Fruit fly (Drosophila melanogaster) whole organism, adult: ENCODE results near the gene CG32373.

ENCODE experiments used
- CG11617 ChIP-seq: fragments of 200-800 bp; sonication (Bioruptor generic); optimal IDR thresholded peaks from 2 replicates; lab custom pipeline; 2017; ENCODE audit warnings: mild to moderate bottlenecking, missing biosample characterization, missing genetic modification reagents, missing genetic modification characterization
- CG12768 ChIP-seq: fragments of 200-800 bp; sonication (Bioruptor generic); optimal IDR thresholded peaks from 2 replicates; lab custom pipeline; 2017; ENCODE audit warnings: missing biosample characterization, missing genetic modification characterization, mild to moderate bottlenecking, moderate library complexity, missing genetic modification reagents
- CG14711 ChIP-seq: fragments of 200-800 bp; sonication (Bioruptor generic); optimal IDR thresholded peaks from 2 replicates; lab custom pipeline; 2018; ENCODE audit warnings: missing biosample characterization, mild to moderate bottlenecking, missing genetic modification characterization, moderate library complexity
- CG1620 ChIP-seq: fragments of 200-800 bp; sonication (Bioruptor generic); optimal IDR thresholded peaks from 2 replicates; lab custom pipeline; 2016; ENCODE audit warnings: missing biosample characterization, missing genetic modification characterization
- CG33017 ChIP-seq: fragments of 200-800 bp; sonication (Bioruptor generic); optimal IDR thresholded peaks from 2 replicates; lab custom pipeline; 2018; ENCODE audit warnings: missing biosample characterization, mild to moderate bottlenecking, missing genetic modification characterization, moderate library complexity
- CG5204 ChIP-seq: fragments of 200-800 bp; sonication (Bioruptor generic); optimal IDR thresholded peaks from 2 replicates; lab custom pipeline; 2016; ENCODE audit warnings: missing biosample characterization, missing genetic modification characterization
- CG7045 ChIP-seq: fragments of 200-800 bp; sonication (Bioruptor generic); optimal IDR thresholded peaks from 2 replicates; lab custom pipeline; 2017; ENCODE audit warnings: missing biosample characterization, mild to moderate bottlenecking, missing genetic modification characterization
- CG7101 ChIP-seq: fragments of 200-800 bp; sonication (Bioruptor generic); optimal IDR thresholded peaks from 2 replicates; lab custom pipeline; 2018; ENCODE audit warnings: missing biosample characterization, mild to moderate bottlenecking, missing genetic modification characterization, moderate library complexity
- Clk ChIP-seq: fragments of 200-800 bp; sonication (Bioruptor generic); optimal IDR thresholded peaks from 2 replicates; lab custom pipeline; 2017; ENCODE audit warnings: missing biosample characterization, missing genetic modification characterization
- Crg-1 ChIP-seq: fragments of 200-800 bp; sonication (Bioruptor generic); optimal IDR thresholded peaks from 2 replicates; lab custom pipeline; 2016; ENCODE audit warnings: missing biosample characterization, missing genetic modification characterization
- Hr96 ChIP-seq: fragments of 200-800 bp; sonication (Bioruptor generic); optimal IDR thresholded peaks from 2 replicates; lab custom pipeline; 2016; ENCODE audit warnings: missing biosample characterization, missing genetic modification characterization
- Mnt ChIP-seq: fragments of 200-800 bp; sonication (Bioruptor generic); optimal IDR thresholded peaks from 2 replicates; lab custom pipeline; 2016; ENCODE audit warnings: missing biosample characterization, mild to moderate bottlenecking, missing genetic modification characterization
- bab1 ChIP-seq: fragments of 200-800 bp; sonication (Bioruptor generic); optimal IDR thresholded peaks from 3 replicates; lab custom pipeline; 2019; ENCODE audit warnings: missing biosample characterization, mild to moderate bottlenecking, missing genetic modification characterization, moderate library complexity
- cic ChIP-seq: fragments of 200-800 bp; sonication (Bioruptor generic); optimal IDR thresholded peaks from 2 replicates; lab custom pipeline; 2017; ENCODE audit warnings: missing biosample characterization, mild to moderate bottlenecking, missing genetic modification characterization, moderate library complexity
- cnc ChIP-seq, 2 experiments: fragments of >200 bp; optimal IDR thresholded peaks; 2 replicates each; lab custom pipeline; 2017
- kay ChIP-seq: fragments of 200-800 bp; sonication (Bioruptor generic); peaks from one replicate; lab custom pipeline; 2016; ENCODE audit warnings: missing biosample characterization, missing genetic modification characterization, borderline replicate concordance
- ovo ChIP-seq: fragments of 200-800 bp; sonication (Bioruptor generic); optimal IDR thresholded peaks from 2 replicates; lab custom pipeline; 2016; ENCODE audit warnings: missing biosample characterization, missing genetic modification characterization
- pad ChIP-seq: fragments of 200-800 bp; sonication (Bioruptor generic); optimal IDR thresholded peaks from 3 replicates; lab custom pipeline; 2017; ENCODE audit warnings: missing biosample characterization, missing genetic modification characterization, mild to moderate bottlenecking, moderate library complexity, missing genetic modification reagents
- tj ChIP-seq: fragments of 200-800 bp; sonication (Bioruptor generic); optimal IDR thresholded peaks from 3 replicates; lab custom pipeline; 2017; ENCODE audit warnings: missing biosample characterization, mild to moderate bottlenecking, missing genetic modification characterization, moderate library complexity
- toe ChIP-seq: fragments of 200-800 bp; sonication (Bioruptor generic); optimal IDR thresholded peaks from 2 replicates; lab custom pipeline; 2016; ENCODE audit warnings: missing biosample characterization, missing genetic modification characterization

CG32373 gene

dm6 chr3L:7650248-7650647 lies at the start of gene CG32373:
CG32373 (plus strand) TSS chr3L:7650548.
- no peak for TF ChIP-seq CG5204 (GFP tag; lab: Kevin White, UChicago)
- no peak for TF ChIP-seq bab1 (GFP tag; lab: Kevin White, UChicago)
- TF ChIP-seq cnc (optimal IDR thresholded peaks at IDR 0.05; lab: Kevin White, UChicago) = no peak
- no peak for TF ChIP-seq CG7045 (GFP tag; lab: Kevin White, UChicago)
- TF ChIP-seq cic (GFP tag; lab: Kevin White, UChicago) = no peak
- peak; percentile 44 for TF ChIP-seq pad (GFP tag; lab: Kevin White, UChicago)
- no peak for TF ChIP-seq Mnt (GFP tag; lab: Kevin White, UChicago)
- no peak for TF ChIP-seq CG7101
- TF ChIP-seq Clk = no peak
- peak; percentile 77 for TF ChIP-seq ovo (GFP tag; lab: Kevin White, UChicago)
- TF ChIP-seq CG33017 (tag; lab: Kevin White, UChicago) = no peak
- no peak for TF ChIP-seq CG12768 (GFP tag; lab: Kevin White, UChicago)
- no peak for TF ChIP-seq tj
- no peak for TF ChIP-seq CG1620

DNA sequence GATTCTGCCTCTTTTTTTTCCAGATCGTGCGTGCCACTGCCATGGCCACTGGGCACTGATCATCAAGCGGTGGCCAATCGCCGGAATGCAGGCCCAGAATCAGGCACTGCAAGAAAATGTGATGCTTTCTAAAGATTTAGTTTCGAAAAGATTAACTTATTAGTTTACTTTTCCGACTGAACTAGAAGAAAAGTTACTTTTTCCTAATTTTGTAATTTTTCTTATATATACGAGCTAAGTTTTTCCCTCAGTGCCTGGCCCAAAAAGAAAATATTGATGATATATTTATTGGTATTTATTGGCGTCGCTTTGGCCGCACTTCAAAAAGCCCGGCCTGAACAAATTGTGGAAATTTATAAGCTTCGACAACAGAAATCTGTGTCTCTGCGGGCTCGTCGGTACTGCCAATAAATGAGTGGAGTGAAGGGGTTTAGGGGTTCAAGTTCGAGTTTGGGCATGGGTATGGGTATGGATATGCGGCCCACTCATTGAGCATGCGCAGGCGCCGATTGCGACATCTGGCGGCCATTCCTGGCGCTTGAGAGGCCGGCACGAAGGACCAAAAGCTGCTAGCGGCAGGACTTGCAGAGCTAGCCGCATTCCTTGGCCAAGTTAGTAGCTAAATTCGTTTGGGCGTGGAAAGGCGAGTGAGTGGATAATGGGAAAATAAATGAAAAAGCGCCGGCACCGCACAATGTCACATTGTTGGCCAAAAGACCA lies 49.1 kb upstream of the CG32373 start:
- no peak for TF ChIP-seq bab1 (GFP tag; lab: Kevin White, UChicago)
- no peak for TF ChIP-seq CG11617 (GFP tag; lab: Kevin White, UChicago)
- TF ChIP-seq CG14711 (tag; lab: Kevin White, UChicago) = no peak

DNA sequence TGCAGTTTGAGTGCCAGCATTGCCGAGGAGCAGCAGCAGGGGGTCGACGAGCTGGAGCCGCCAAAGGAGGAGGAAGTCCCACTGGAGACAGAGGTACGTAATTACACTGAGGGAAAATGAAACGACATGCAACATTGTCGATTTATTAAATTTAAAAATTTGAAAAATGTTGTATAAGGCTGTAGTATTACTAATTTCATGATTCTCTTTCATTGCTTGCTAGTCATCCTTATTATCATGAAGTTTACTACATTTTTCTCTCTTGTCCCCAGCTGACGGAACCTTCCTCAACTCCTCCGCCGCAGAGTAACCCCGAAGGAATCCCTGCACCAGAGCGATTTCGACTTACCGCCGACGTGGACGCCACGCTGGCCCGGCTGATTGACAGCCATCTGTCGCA lies 47.0 kb upstream of the CG32373 start:
- TF ChIP-seq CG14711 (tag; lab: Kevin White, UChicago) = no peak
- no peak for TF ChIP-seq bab1 (GFP tag; lab: Kevin White, UChicago)
- TF ChIP-seq toe (GFP tag; lab: Kevin White, UChicago) = no peak
- no peak for TF ChIP-seq cic (GFP tag; lab: Kevin White, UChicago)
- TF ChIP-seq Mnt (GFP tag; lab: Kevin White, UChicago) = no peak

DNA sequence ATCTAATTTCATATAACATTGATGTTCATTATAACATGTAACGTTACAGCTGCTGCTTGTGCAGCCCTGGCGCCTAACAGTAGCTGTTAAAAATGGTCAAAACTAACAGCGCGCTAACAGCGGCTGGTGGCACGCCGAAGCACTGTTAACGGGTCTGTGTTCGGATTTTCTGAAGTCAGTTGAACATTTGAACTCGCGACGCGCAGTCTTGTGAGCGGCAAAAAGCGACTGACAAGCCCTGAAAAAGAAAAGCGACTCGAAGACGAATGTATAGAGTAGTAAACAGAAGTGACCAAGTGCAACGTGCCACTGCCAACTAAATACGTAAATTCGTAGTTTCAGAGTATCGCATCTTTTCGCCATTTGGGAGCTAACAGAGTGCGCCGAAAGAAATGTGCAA lies 45.5 kb upstream of the CG32373 start:
- TF ChIP-seq Crg-1 (GFP tag; lab: Kevin White, UChicago) (no peak), CG11617 (GFP tag; lab: Kevin White, UChicago) (no peak), Clk (no peak), CG7045 (GFP tag; lab: Kevin White, UChicago) (no peak), toe (GFP tag; lab: Kevin White, UChicago) (no peak), CG7101 (no peak), cic (GFP tag; lab: Kevin White, UChicago) (no peak), ovo (GFP tag; lab: Kevin White, UChicago) (no peak), CG33017 (tag; lab: Kevin White, UChicago) (no peak), bab1 (GFP tag; lab: Kevin White, UChicago) (no peak), pad (GFP tag; lab: Kevin White, UChicago) (no peak), kay (GFP tag; lab: Kevin White, UChicago) (no peak), cnc (optimal IDR thresholded peaks at IDR 0.05; lab: Kevin White, UChicago) (no peak), CG12768 (GFP tag; lab: Kevin White, UChicago) (no peak), CG5204 (GFP tag; lab: Kevin White, UChicago) (no peak), Mnt (GFP tag; lab: Kevin White, UChicago) (no peak), Hr96 (GFP tag; lab: Kevin White, UChicago) (no peak), CG1620 (no peak)

DNA sequence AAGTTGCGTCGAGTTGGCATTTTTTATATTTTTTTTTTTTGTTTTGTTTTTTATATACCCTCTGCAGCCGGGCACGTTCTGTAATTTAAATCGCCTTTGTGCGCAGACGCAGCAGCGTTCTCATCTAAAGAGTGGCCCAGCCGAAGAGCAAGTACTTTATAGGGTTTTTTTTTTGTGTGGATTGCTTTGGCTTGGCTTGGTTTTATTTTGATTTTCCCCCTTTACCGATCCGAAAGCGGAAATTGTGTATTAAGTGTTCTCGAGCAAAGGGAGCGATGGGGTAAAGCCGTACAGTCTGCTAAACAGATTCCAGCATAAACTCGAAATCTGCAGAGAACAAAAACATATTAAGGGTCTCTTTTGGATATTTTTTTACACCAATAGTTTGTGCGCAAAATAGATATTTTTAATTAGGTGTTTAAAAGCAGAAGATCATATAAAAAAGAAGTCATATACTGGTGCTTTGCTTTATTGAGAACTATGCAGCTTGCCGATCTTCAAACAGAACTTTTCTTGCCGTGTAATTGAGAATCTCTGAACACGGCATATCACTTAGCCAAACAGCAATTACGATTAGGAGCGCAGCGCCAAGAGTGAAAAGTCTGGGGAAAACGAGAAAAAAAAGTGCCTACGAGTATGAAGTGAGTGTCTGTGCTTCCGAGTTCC lies 43.9 kb upstream of the CG32373 start:
- TF ChIP-seq CG5204 (GFP tag; lab: Kevin White, UChicago) = no peak
- TF ChIP-seq CG11617 (GFP tag; lab: Kevin White, UChicago) = no peak
- TF ChIP-seq toe (GFP tag; lab: Kevin White, UChicago) = no peak
- no peak for TF ChIP-seq CG33017 (tag; lab: Kevin White, UChicago)
- no peak for TF ChIP-seq CG1620
- no peak for TF ChIP-seq CG12768 (GFP tag; lab: Kevin White, UChicago)
- TF ChIP-seq kay (GFP tag; lab: Kevin White, UChicago) = no peak
- TF ChIP-seq CG7045 (GFP tag; lab: Kevin White, UChicago) = no peak
- TF ChIP-seq CG14711 (tag; lab: Kevin White, UChicago) = no peak
- TF ChIP-seq pad (GFP tag; lab: Kevin White, UChicago) = no peak
- no peak for TF ChIP-seq bab1 (GFP tag; lab: Kevin White, UChicago)
- TF ChIP-seq Hr96 (GFP tag; lab: Kevin White, UChicago) = no peak
- no peak for TF ChIP-seq CG7101
- TF ChIP-seq Clk = no peak
- no peak for TF ChIP-seq Crg-1 (GFP tag; lab: Kevin White, UChicago)
- no peak for TF ChIP-seq ovo (GFP tag; lab: Kevin White, UChicago)
- TF ChIP-seq cnc (optimal IDR thresholded peaks at IDR 0.05; lab: Kevin White, UChicago) = no peak
- TF ChIP-seq tj = no peak
- no peak for TF ChIP-seq cic (GFP tag; lab: Kevin White, UChicago)

DNA sequence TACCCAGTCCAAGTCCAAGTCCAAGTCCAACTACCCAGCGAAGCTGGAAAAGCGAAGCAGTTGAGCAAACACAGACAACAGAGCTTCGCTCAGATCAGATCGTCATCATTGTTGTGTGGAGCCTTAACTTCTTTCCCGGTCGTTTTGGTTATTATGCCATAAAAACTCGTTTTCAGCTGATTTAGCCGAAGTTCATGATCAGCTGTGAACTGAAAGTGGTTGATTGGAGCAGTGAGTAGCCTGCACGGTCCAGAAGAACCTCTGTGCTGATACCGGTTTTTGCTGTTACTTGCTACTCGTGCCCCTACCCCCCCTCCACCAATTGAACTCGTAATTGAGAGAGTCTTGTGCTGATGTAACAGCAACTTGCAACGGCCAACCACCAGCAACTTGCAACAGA lies 39.8 kb upstream of the CG32373 start:
- no peak for TF ChIP-seq CG7101
- no peak for TF ChIP-seq tj
- TF ChIP-seq Clk = no peak
- no peak for TF ChIP-seq CG11617 (GFP tag; lab: Kevin White, UChicago)
- TF ChIP-seq Mnt (GFP tag; lab: Kevin White, UChicago) = no peak
- TF ChIP-seq cnc (optimal IDR thresholded peaks at IDR 0.05; lab: Kevin White, UChicago) = no peak
- TF ChIP-seq CG5204 (GFP tag; lab: Kevin White, UChicago) = no peak
- TF ChIP-seq toe (GFP tag; lab: Kevin White, UChicago) = no peak
- TF ChIP-seq CG12768 (GFP tag; lab: Kevin White, UChicago) = no peak
- no peak for TF ChIP-seq cic (GFP tag; lab: Kevin White, UChicago)
- TF ChIP-seq pad (GFP tag; lab: Kevin White, UChicago) = no peak
- TF ChIP-seq ovo (GFP tag; lab: Kevin White, UChicago) = no peak
- TF ChIP-seq CG14711 (tag; lab: Kevin White, UChicago) = no peak
- no peak for TF ChIP-seq Hr96 (GFP tag; lab: Kevin White, UChicago)
- no peak for TF ChIP-seq kay (GFP tag; lab: Kevin White, UChicago)
- no peak for TF ChIP-seq CG7045 (GFP tag; lab: Kevin White, UChicago)
